Fruit fly (Drosophila melanogaster) whole organism, prepupa: Measurements from ENCODE around the gene CG13896.

Experiments
- CG10631 ChIP-seq: fragments of 200-800 bp; sonication (Bioruptor generic); optimal IDR thresholded peaks from 2 replicates; lab custom pipeline; 2016; ENCODE audit warnings: missing biosample characterization, missing genetic modification characterization
- CG11294 ChIP-seq: fragments of 200-800 bp; sonication (Bioruptor generic); IDR thresholded peaks from 2 replicates; pipeline ENCODE4 v1.3.6; 2022; ENCODE audit warnings: missing biosample characterization, missing genetic modification characterization
- CG11762 ChIP-seq: fragments of 200-800 bp; sonication (Bioruptor generic); optimal IDR thresholded peaks from 3 replicates; lab custom pipeline; 2016; ENCODE audit warnings: missing biosample characterization, missing genetic modification characterization; ENCODE audit not compliant: insufficient read depth
- CG11902 ChIP-seq: fragments of 200-800 bp; sonication (Bioruptor generic); optimal IDR thresholded peaks from 3 replicates; lab custom pipeline; 2016; ENCODE audit warnings: missing biosample characterization, missing genetic modification characterization
- CG15336 ChIP-seq: fragments of 200-800 bp; sonication (Bioruptor generic); IDR thresholded peaks from 2 replicates; pipeline ENCODE4 v1.3.6; 2022; ENCODE audit warnings: missing biosample characterization, missing genetic modification characterization
- CG31627 ChIP-seq: fragments of 200-800 bp; sonication (Bioruptor generic); optimal IDR thresholded peaks from 3 replicates; lab custom pipeline; 2016; ENCODE audit warnings: missing biosample characterization, missing genetic modification characterization
- CG32006 ChIP-seq: fragments of 200-800 bp; sonication (Bioruptor generic); optimal IDR thresholded peaks from 3 replicates; lab custom pipeline; 2017; ENCODE audit warnings: missing biosample characterization, mild to moderate bottlenecking, missing genetic modification characterization
- CG34406 ChIP-seq: fragments of 200-800 bp; sonication (Bioruptor generic); optimal IDR thresholded peaks from 3 replicates; lab custom pipeline; 2016; ENCODE audit warnings: missing biosample characterization, missing genetic modification characterization
- CG3919 ChIP-seq: fragments of 200-800 bp; sonication (Bioruptor generic); optimal IDR thresholded peaks from 3 replicates; lab custom pipeline; 2016; ENCODE audit warnings: missing biosample characterization, missing genetic modification characterization
- CG4318 ChIP-seq: fragments of 200-800 bp; sonication (Bioruptor generic); optimal IDR thresholded peaks from 3 replicates; lab custom pipeline; 2017; ENCODE audit warnings: missing biosample characterization, mild to moderate bottlenecking, missing genetic modification characterization
- CG6163 ChIP-seq: fragments of 200-800 bp; sonication (Bioruptor generic); IDR thresholded peaks from 3 replicates; pipeline ENCODE4 v1.3.6; 2022; ENCODE audit warnings: missing biosample characterization, missing genetic modification characterization
- CG6276 ChIP-seq: fragments of 200-800 bp; sonication (Bioruptor generic); optimal IDR thresholded peaks from 2 replicates; lab custom pipeline; 2017; ENCODE audit warnings: missing biosample characterization, mild to moderate bottlenecking, missing genetic modification characterization
- CG8119 ChIP-seq: fragments of 200-800 bp; sonication (Bioruptor generic); IDR thresholded peaks from 3 replicates; pipeline ENCODE4 v1.3.6; 2022; ENCODE audit warnings: missing biosample characterization, missing genetic modification characterization
- CG9139 ChIP-seq: fragments of 200-800 bp; sonication (Bioruptor generic); optimal IDR thresholded peaks from 3 replicates; lab custom pipeline; 2017; ENCODE audit warnings: missing biosample characterization, mild to moderate bottlenecking, missing genetic modification characterization
- Eip75B ChIP-seq: fragments of 200-800 bp; sonication (Bioruptor generic); optimal IDR thresholded peaks from 3 replicates; lab custom pipeline; 2016; ENCODE audit warnings: missing biosample characterization, missing genetic modification characterization
- Eip78C ChIP-seq: fragments of 200-800 bp; sonication (Bioruptor generic); peaks from one replicate; lab custom pipeline; 2016; ENCODE audit warnings: missing biosample characterization, missing genetic modification characterization
- Ets96B ChIP-seq: fragments of 200-800 bp; optimal IDR thresholded peaks from 2 replicates; lab custom pipeline; 2019; ENCODE audit warnings: missing biosample characterization, mild to moderate bottlenecking, missing genetic modification characterization, moderate library complexity
- Gug ChIP-seq: fragments of 200-800 bp; sonication (Bioruptor generic); IDR thresholded peaks from 2 replicates; pipeline ENCODE4 v1.3.6; 2022; ENCODE audit warnings: missing biosample characterization, missing genetic modification characterization
- Hr39 ChIP-seq: fragments of 200-800 bp; sonication (Bioruptor generic); optimal IDR thresholded peaks from 2 replicates; lab custom pipeline; 2016; ENCODE audit warnings: missing biosample characterization, missing genetic modification characterization
- Hr4 ChIP-seq: fragments of 200-800 bp; sonication (Bioruptor generic); optimal IDR thresholded peaks from 3 replicates; lab custom pipeline; 2016; ENCODE audit warnings: missing biosample characterization, missing genetic modification characterization
- Lpt ChIP-seq: fragments of 200-800 bp; sonication (Bioruptor generic); optimal IDR thresholded peaks from 3 replicates; lab custom pipeline; 2016; ENCODE audit warnings: missing biosample characterization, missing genetic modification characterization
- Met ChIP-seq: fragments of 200-800 bp; sonication (Bioruptor generic); optimal IDR thresholded peaks from 3 replicates; lab custom pipeline; 2016; ENCODE audit warnings: missing biosample characterization, missing genetic modification characterization
- OdsH ChIP-seq: fragments of 200-800 bp; sonication (Bioruptor generic); optimal IDR thresholded peaks from 3 replicates; lab custom pipeline; 2016; ENCODE audit warnings: missing biosample characterization, missing genetic modification characterization
- Sox102F ChIP-seq: fragments of 200-800 bp; sonication (Bioruptor generic); optimal IDR thresholded peaks from 2 replicates; lab custom pipeline; 2016; ENCODE audit warnings: missing biosample characterization, mild to moderate bottlenecking, missing genetic modification characterization
- Sox14 ChIP-seq: fragments of 200-800 bp; sonication (Bioruptor generic); optimal IDR thresholded peaks from 3 replicates; lab custom pipeline; 2016; ENCODE audit warnings: missing biosample characterization, missing genetic modification characterization
- achi ChIP-seq: fragments of 200-800 bp; sonication (Bioruptor generic); optimal IDR thresholded peaks from 3 replicates; lab custom pipeline; 2016; ENCODE audit warnings: missing biosample characterization, missing genetic modification characterization
- acj6 ChIP-seq: fragments of 200-800 bp; sonication (Bioruptor generic); optimal IDR thresholded peaks from 3 replicates; lab custom pipeline; 2016; ENCODE audit warnings: missing biosample characterization, missing genetic modification characterization
- cyc ChIP-seq: fragments of 200-800 bp; sonication (Bioruptor generic); optimal IDR thresholded peaks from 3 replicates; lab custom pipeline; 2016; ENCODE audit warnings: missing biosample characterization, missing genetic modification characterization
- dac ChIP-seq: fragments of 200-800 bp; sonication (Bioruptor generic); optimal IDR thresholded peaks from 2 replicates; lab custom pipeline; 2017; ENCODE audit warnings: missing biosample characterization, mild to moderate bottlenecking, missing genetic modification characterization
- eg ChIP-seq: fragments of 200-800 bp; sonication (Bioruptor generic); IDR thresholded peaks from 3 replicates; pipeline ENCODE4 v1.3.6; 2022; ENCODE audit warnings: missing biosample characterization, missing genetic modification characterization
- fd59A ChIP-seq: fragments of 200-800 bp; sonication (Bioruptor generic); optimal IDR thresholded peaks from 2 replicates; lab custom pipeline; 2017; ENCODE audit warnings: missing biosample characterization, mild to moderate bottlenecking, missing genetic modification characterization, missing genetic modification reagents
- net ChIP-seq: fragments of 200-800 bp; sonication (Bioruptor generic); optimal IDR thresholded peaks from 3 replicates; lab custom pipeline; 2016; ENCODE audit warnings: missing biosample characterization, missing genetic modification characterization
- pdm3 ChIP-seq: fragments of 200-800 bp; sonication (Bioruptor generic); optimal IDR thresholded peaks from 3 replicates; lab custom pipeline; 2016; ENCODE audit warnings: missing biosample characterization, missing genetic modification characterization
- salr ChIP-seq, 2 experiments: fragments of 200-800 bp; sonication (Bioruptor generic); optimal IDR thresholded peaks; 3 replicates each; lab custom pipeline; 2016 to 2018; ENCODE audit warnings: missing biosample characterization in 2 of 2, missing genetic modification characterization in 2 of 2, mild to moderate bottlenecking in 1 of 2
- spab ChIP-seq: fragments of 200-800 bp; sonication (Bioruptor generic); optimal IDR thresholded peaks from 2 replicates; lab custom pipeline; 2017; ENCODE audit warnings: missing biosample characterization, mild to moderate bottlenecking, missing genetic modification characterization, missing genetic modification reagents
- ss ChIP-seq, 2 experiments: fragments of 200-800 bp; sonication (Bioruptor generic); optimal IDR thresholded peaks; 2 replicates in 1 of 2; 3 replicates in 1 of 2; lab custom pipeline; 2017 to 2018; ENCODE audit warnings: mild to moderate bottlenecking in 2 of 2, missing biosample characterization in 2 of 2, missing genetic modification characterization in 2 of 2, moderate library complexity in 1 of 2
- svp ChIP-seq: fragments of 200-800 bp; sonication (Bioruptor generic); peaks from one replicate; lab custom pipeline; 2016; ENCODE audit warnings: missing biosample characterization, missing genetic modification characterization

Gene CG13896

dm6 chr3L:758516-758915, 46.9 kb upstream of the CG13896 start (continued):
- TF ChIP-seq CG8119 (GFP tag; lab: Robert Waterston, UW) (no peak), CG3919 (GFP tag; lab: Kevin White, UChicago) (peak; percentile 32), CG6163 (GFP tag; lab: Robert Waterston, UW) (peak; percentile 28; the same call in 1 of the 3 replicates), net (GFP tag; lab: Kevin White, UChicago) (no peak), ss (GFP tag; optimal IDR thresholded peaks at IDR 0.05; lab: Kevin White, UChicago) (no peak), Hr39 (peak; percentile 65), fd59A (GFP tag; lab: Kevin White, UChicago) (no peak), CG11762 (GFP tag; lab: Kevin White, UChicago) (no peak), cyc (peak; percentile 54), Ets96B (tag; lab: Kevin White, UChicago) (no peak), spab (no peak), Eip75B (GFP tag; lab: Kevin White, UChicago) (peak; percentile 40), Sox14 (GFP tag; lab: Kevin White, UChicago) (no peak), salr (GFP tag; optimal IDR thresholded peaks at IDR 0.05; lab: Kevin White, UChicago) (no peak)

DNA sequence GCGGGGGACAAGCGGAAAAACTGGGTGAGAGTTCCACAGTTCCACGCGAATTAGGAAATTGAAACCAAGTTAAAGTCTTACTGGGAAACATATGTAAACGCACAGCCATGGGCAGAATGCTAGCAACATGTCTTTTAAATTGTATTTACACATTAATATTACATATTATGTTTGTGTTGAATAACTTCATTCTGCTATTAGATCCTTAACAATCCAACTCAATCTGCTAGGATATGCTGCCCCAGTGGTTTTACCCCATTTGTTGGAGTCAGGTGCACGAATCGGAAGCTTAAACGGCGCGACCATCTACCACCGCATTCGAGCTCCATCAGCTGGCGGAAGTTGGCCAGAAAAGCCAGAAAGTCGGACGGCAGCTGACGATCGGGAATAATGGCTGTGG, 44.7 kb upstream of the CG13896 start:
- TF ChIP-seq net (GFP tag; lab: Kevin White, UChicago) (peak; percentile 10), CG4318 (GFP tag; lab: Kevin White, UChicago) (peak; percentile 71), CG11902 (GFP tag; lab: Kevin White, UChicago) (no peak), fd59A (GFP tag; lab: Kevin White, UChicago) (no peak), CG15336 (GFP tag; lab: Robert Waterston, UW) (peak; percentile 87), CG6276 (GFP tag; lab: Kevin White, UChicago) (peak; percentile 76), spab (no peak), CG3919 (GFP tag; lab: Kevin White, UChicago) (peak; percentile 24), Met (GFP tag; lab: Kevin White, UChicago) (peak; percentile 5), CG31627 (GFP tag; lab: Kevin White, UChicago) (no peak), CG10631 (GFP tag; lab: Kevin White, UChicago) (peak; percentile 12), OdsH (GFP tag; lab: Kevin White, UChicago) (peak; percentile 49), Hr4 (GFP tag; lab: Kevin White, UChicago) (peak; percentile 81), CG11294 (GFP tag; lab: Robert Waterston, UW) (peak; percentile 32), Eip75B (GFP tag; lab: Kevin White, UChicago) (peak; percentile 2), Lpt (GFP tag; lab: Kevin White, UChicago) (peak; percentile 37), pdm3 (peak; percentile 37), achi (GFP tag; lab: Kevin White, UChicago) (peak; percentile 8), eg (GFP tag; lab: Robert Waterston, UW) (peak; percentile 88), Eip78C (GFP tag; lab: Kevin White, UChicago) (peak; percentile 36), CG32006 (GFP tag; lab: Kevin White, UChicago) (peak; percentile 82), CG8119 (GFP tag; lab: Robert Waterston, UW) (peak; percentile 85), CG34406 (GFP tag; lab: Kevin White, UChicago) (no peak), Gug (GFP tag; lab: Robert Waterston, UW) (peak; percentile 54), dac (GFP tag; lab: Kevin White, UChicago) (peak; percentile 49), svp (GFP tag; lab: Kevin White, UChicago) (no peak), Sox102F (no peak), acj6 (GFP tag; lab: Kevin White, UChicago) (peak; percentile 21), CG6163 (GFP tag; lab: Robert Waterston, UW) (peak; percentile 65)

dm6 chr3L:755259-755658, 43.6 kb upstream of the CG13896 start, which contains the start of gene hng3:
hng3 (minus strand) TSS chr3L:755489.
- TF ChIP-seq CG4318 (GFP tag; lab: Kevin White, UChicago) (peak; percentile 37), CG32006 (GFP tag; lab: Kevin White, UChicago) (peak; percentile 36), CG6276 (GFP tag; lab: Kevin White, UChicago) (peak; percentile 3), Hr4 (GFP tag; lab: Kevin White, UChicago) (peak; percentile 46), eg (GFP tag; lab: Robert Waterston, UW) (peak; percentile 36; the same call in 1 of the 3 replicates), acj6 (GFP tag; lab: Kevin White, UChicago) (peak; percentile 6), CG9139 (GFP tag; lab: Kevin White, UChicago) (no peak), CG11762 (GFP tag; lab: Kevin White, UChicago) (no peak)
